Fruit fly (Drosophila melanogaster): ENCODE results near the gene Esp.

dm6 chr3R:24863894-24864293 is 22.2 kb downstream of the Esp start:
- TF ChIP-seq CTCF (GFP tag; optimal IDR thresholded peaks at IDR 0.05) (no peak), CG1792 (GFP tag; optimal IDR thresholded peaks at IDR 0.05) (no peak), psq (GFP tag; optimal IDR thresholded peaks at IDR 0.05) (no peak), sens (GFP tag) (peak; percentile 1), az2 (GFP tag; optimal IDR thresholded peaks at IDR 0.05) (no peak), CG31388 (GFP tag; optimal IDR thresholded peaks at IDR 0.05) (no peak), CG6683 (GFP tag; optimal IDR thresholded peaks at IDR 0.05) (no peak), pfk (GFP tag; optimal IDR thresholded peaks at IDR 0.05) (no peak), Xrp1 (GFP tag; IDR thresholded peaks at IDR 0.05) (no peak), Bteb2 (GFP tag; optimal IDR thresholded peaks at IDR 0.05) (no peak), Doc2 (GFP tag; IDR thresholded peaks at IDR 0.05) (no peak), Blimp-1 (GFP tag; optimal IDR thresholded peaks at IDR 0.05) (no peak), h (optimal IDR thresholded peaks at IDR 0.05) (no peak), CG2116 (GFP tag; optimal IDR thresholded peaks at IDR 0.05) (no peak)
